Fruit fly (Drosophila melanogaster): ENCODE measurements around the gene CG5645.

Gene CG5645

dm6 chr3L:12096799-12097662, 39.5 kb downstream of the CG5645 start (continued):
- TF ChIP-seq ci (GFP tag; IDR thresholded peaks at IDR 0.05): no peak
- no peak for TF ChIP-seq h (optimal IDR thresholded peaks at IDR 0.05)
- peak; percentile 29; the same call in 1 of the 2 replicates for TF ChIP-seq Ptx1 (GFP tag; IDR thresholded peaks at IDR 0.05)
- no peak for TF ChIP-seq hth (optimal IDR thresholded peaks at IDR 0.05)
- TF ChIP-seq CG31224 (GFP tag; IDR thresholded peaks at IDR 0.05): no peak
- TF ChIP-seq ham (GFP tag; IDR thresholded peaks at IDR 0.05): no peak
- TF ChIP-seq disco-r (GFP tag; optimal IDR thresholded peaks at IDR 0.05): no peak
- TF ChIP-seq CG13287 (GFP tag; IDR thresholded peaks at IDR 0.05; ENCODE audit: partially characterized antibody): no peak
- TF ChIP-seq CG16779 (GFP tag; IDR thresholded peaks at IDR 0.05): no peak
- TF ChIP-seq Lim3 (GFP tag; IDR thresholded peaks at IDR 0.05): no peak
- no peak for TF ChIP-seq HLH54F (GFP tag; optimal IDR thresholded peaks at IDR 0.05)
- TF ChIP-seq CG1529 (GFP tag; optimal IDR thresholded peaks at IDR 0.05): peak; percentile 9
- TF ChIP-seq CG4282 (GFP tag; optimal IDR thresholded peaks at IDR 0.05): no peak
- no peak for TF ChIP-seq aop (GFP tag; IDR thresholded peaks at IDR 0.05)
- 0 out of 3 replicates have a peak, but pooled peaks have one; percentile 23 for TF ChIP-seq CG11093 (GFP tag; IDR thresholded peaks at IDR 0.05)
- no peak for TF ChIP-seq CG7786 (GFP tag; optimal IDR thresholded peaks at IDR 0.05)
- TF ChIP-seq ab (GFP tag; optimal IDR thresholded peaks at IDR 0.05): no peak
- TF ChIP-seq CG17829 (tag; optimal IDR thresholded peaks at IDR 0.05): peak; percentile 23
- TF ChIP-seq tx (GFP tag; optimal IDR thresholded peaks at IDR 0.05): no peak
- TF ChIP-seq Elba2 (GFP tag; optimal IDR thresholded peaks at IDR 0.05): no peak
- no peak for TF ChIP-seq CG4854 (GFP tag; optimal IDR thresholded peaks at IDR 0.05)
- no peak for TF ChIP-seq gsb (GFP tag; IDR thresholded peaks at IDR 0.05)
- peak; percentile 24 for TF ChIP-seq zf30C (GFP tag; optimal IDR thresholded peaks at IDR 0.05)
- no peak for TF ChIP-seq dpn (GFP tag; optimal IDR thresholded peaks at IDR 0.05)
- no peak for TF ChIP-seq CG10959 (GFP tag; IDR thresholded peaks at IDR 0.05)
- TF ChIP-seq jigr1 (GFP tag; IDR thresholded peaks at IDR 0.05): no peak
- TF ChIP-seq fd64A (GFP tag; optimal IDR thresholded peaks at IDR 0.05): no peak
- no peak for TF ChIP-seq CG8089 (GFP tag; optimal IDR thresholded peaks at IDR 0.05)
- TF ChIP-seq CG4404 (GFP tag; IDR thresholded peaks at IDR 0.05): no peak; the same call in 1 of the 2 replicates
- TF ChIP-seq vfl (GFP tag; optimal IDR thresholded peaks at IDR 0.05): no peak
- TF ChIP-seq tio (GFP tag; optimal IDR thresholded peaks at IDR 0.05): peak; percentile 31
- no peak for TF ChIP-seq CG2202 (tag; optimal IDR thresholded peaks at IDR 0.05)
- TF ChIP-seq CG7839 (tag; optimal IDR thresholded peaks at IDR 0.05): peak; percentile 24
- TF ChIP-seq knrl (GFP tag; IDR thresholded peaks at IDR 0.05; ENCODE audit: partially characterized antibody): no peak
- peak; percentile 18 for TF ChIP-seq fd96Cb (tag; optimal IDR thresholded peaks at IDR 0.05)
- 0 out of 2 replicates have a peak, but pooled peaks have one; percentile 44 for TF ChIP-seq ttk (GFP tag; IDR thresholded peaks at IDR 0.05)
- TF ChIP-seq CG33213 (GFP tag; optimal IDR thresholded peaks at IDR 0.05): no peak
- TF ChIP-seq row (GFP tag; IDR thresholded peaks at IDR 0.05): peak; percentile 50; the same call in 2 of the 3 replicates
- TF ChIP-seq Mad (GFP tag; optimal IDR thresholded peaks at IDR 0.05): no peak
- TF ChIP-seq esg (GFP tag; conservative IDR thresholded peaks at IDR 0.05): no peak
- no peak for TF ChIP-seq CG8281 (tag; optimal IDR thresholded peaks at IDR 0.05)
- no peak for TF ChIP-seq prd (optimal IDR thresholded peaks at IDR 0.05)
- TF ChIP-seq prd (GFP tag; IDR thresholded peaks at IDR 0.05): peak; percentile 69
- peak; percentile 26; the same call in 1 of the 2 replicates for TF ChIP-seq Atf6 (GFP tag; IDR thresholded peaks at IDR 0.05)
- no peak for TF ChIP-seq dati (GFP tag; IDR thresholded peaks at IDR 0.05)
- no peak for TF ChIP-seq Kr (GFP tag; optimal IDR thresholded peaks at IDR 0.05)
- peak; percentile 51; the same call in 1 of the 2 replicates for TF ChIP-seq CG6689 (GFP tag; IDR thresholded peaks at IDR 0.05)
- TF ChIP-seq rib (GFP tag; IDR thresholded peaks at IDR 0.05): no peak
- peak; percentile 45 for TF ChIP-seq zen (tag; optimal IDR thresholded peaks at IDR 0.05)
- no peak for TF ChIP-seq run (tag; optimal IDR thresholded peaks at IDR 0.05)
- peak; percentile 25 for TF ChIP-seq nau (GFP tag; optimal IDR thresholded peaks at IDR 0.05)
